Fruit fly (Drosophila melanogaster) whole organism, embryonic: ENCODE results near the gene retm.
A peak's percentile ranks its signal among the peaks of the same experiment; 100 is the strongest.

Source experiments
- BEAF-32 ChIP-seq: fragments of 200-800 bp; sonication (Bioruptor generic); optimal IDR thresholded peaks from 3 replicates; lab custom pipeline; 2017; ENCODE audit warnings: missing biosample characterization, missing genetic modification characterization, mild to moderate bottlenecking, moderate library complexity, missing genetic modification reagents
- CG10654 ChIP-seq: fragments of 200-800 bp; sonication (Bioruptor generic); optimal IDR thresholded peaks from 2 replicates; lab custom pipeline; 2016; ENCODE audit warnings: missing biosample characterization, missing genetic modification characterization
- CG10959 ChIP-seq: fragments of 200-800 bp; sonication (Bioruptor generic); IDR thresholded peaks from 2 replicates; pipeline ENCODE4 v1.3.6; 2022; ENCODE audit warnings: missing biosample characterization, missing genetic modification characterization
- CG11085 ChIP-seq: fragments of 200-800 bp; sonication (Bioruptor generic); IDR thresholded peaks from 2 replicates; pipeline ENCODE4 v1.3.6; 2022; ENCODE audit warnings: missing biosample characterization, missing genetic modification characterization
- CG11560 ChIP-seq: fragments of 200-800 bp; sonication (Bioruptor generic); IDR thresholded peaks from 3 replicates; pipeline ENCODE4 v1.3.6; 2022; ENCODE audit warnings: missing biosample characterization, missing genetic modification characterization
- CG12219 ChIP-seq: fragments of 200-800 bp; sonication (Bioruptor generic); optimal IDR thresholded peaks from 3 replicates; lab custom pipeline; 2018; ENCODE audit warnings: missing biosample characterization, mild to moderate bottlenecking, missing genetic modification characterization
- CG1233 ChIP-seq: fragments of 200-800 bp; sonication (Bioruptor generic); optimal IDR thresholded peaks from 4 replicates; lab custom pipeline; 2018; ENCODE audit warnings: missing biosample characterization, mild to moderate bottlenecking, missing genetic modification characterization
- CG12769 ChIP-seq: fragments of 200-800 bp; sonication (Bioruptor generic); optimal IDR thresholded peaks from 2 replicates; lab custom pipeline; 2019; ENCODE audit warnings: missing biosample characterization, mild to moderate bottlenecking, missing genetic modification characterization, moderate library complexity
- CG13287 ChIP-seq: fragments of 200-800 bp; sonication (Bioruptor generic); IDR thresholded peaks from 2 replicates; pipeline ENCODE4 v1.3.6; 2022; ENCODE audit warnings: missing biosample characterization, missing genetic modification characterization; ENCODE audit not compliant: partially characterized antibody
- CG13296 ChIP-seq: fragments of 200-800 bp; sonication (Bioruptor generic); optimal IDR thresholded peaks from 3 replicates; lab custom pipeline; 2018; ENCODE audit warnings: missing biosample characterization, mild to moderate bottlenecking, missing genetic modification characterization
- CG14667 ChIP-seq: fragments of 200-800 bp; sonication (Bioruptor generic); IDR thresholded peaks from 2 replicates; pipeline ENCODE4 v1.3.6; 2022; ENCODE audit warnings: missing biosample characterization, missing genetic modification characterization
- CG16813 ChIP-seq: fragments of 200-800 bp; sonication (Bioruptor generic); IDR thresholded peaks from 3 replicates; pipeline ENCODE4 v1.3.6; 2022; ENCODE audit warnings: missing biosample characterization, missing genetic modification characterization; ENCODE audit not compliant: partially characterized antibody
- CG17186 ChIP-seq: fragments of 200-800 bp; sonication (Bioruptor generic); optimal IDR thresholded peaks from 3 replicates; lab custom pipeline; 2017; ENCODE audit warnings: missing biosample characterization, missing genetic modification reagents, missing genetic modification characterization
- CG2129 ChIP-seq: fragments of 200-800 bp; sonication (Bioruptor generic); IDR thresholded peaks from 2 replicates; pipeline ENCODE4 v1.3.6; 2022; ENCODE audit warnings: missing biosample characterization, missing genetic modification characterization; ENCODE audit not compliant: partially characterized antibody
- CG30403 ChIP-seq: fragments of 200-800 bp; sonication (Bioruptor generic); optimal IDR thresholded peaks from 3 replicates; lab custom pipeline; 2016; ENCODE audit warnings: missing biosample characterization, missing genetic modification characterization
- CG31365 ChIP-seq: fragments of 200-800 bp; sonication (Bioruptor generic); optimal IDR thresholded peaks from 2 replicates; lab custom pipeline; 2018; ENCODE audit warnings: missing biosample characterization, mild to moderate bottlenecking, missing genetic modification characterization
- CG34376 ChIP-seq: fragments of 200-800 bp; sonication (Bioruptor generic); optimal IDR thresholded peaks from 2 replicates; lab custom pipeline; 2018; ENCODE audit warnings: missing biosample characterization, mild to moderate bottlenecking, missing genetic modification characterization
- CG4282 ChIP-seq: fragments of 200-800 bp; sonication (Bioruptor generic); optimal IDR thresholded peaks from 2 replicates; lab custom pipeline; 2016; ENCODE audit warnings: missing biosample characterization, missing genetic modification characterization
- CG8359 ChIP-seq: fragments of 200-800 bp; sonication (Bioruptor generic); optimal IDR thresholded peaks from 2 replicates; lab custom pipeline; 2017; ENCODE audit warnings: missing biosample characterization, mild to moderate bottlenecking, missing genetic modification characterization, borderline replicate concordance
- CG9932 ChIP-seq: fragments of 200-800 bp; sonication (Bioruptor generic); IDR thresholded peaks from 2 replicates; pipeline ENCODE4 v1.3.6; 2022; ENCODE audit warnings: missing biosample characterization, missing genetic modification characterization
- CkIIα-i1 ChIP-seq: fragments of 200-800 bp; sonication (Bioruptor generic); IDR thresholded peaks from 2 replicates; pipeline ENCODE4 v1.3.6; 2022; ENCODE audit warnings: missing biosample characterization, missing genetic modification characterization
- Ets97D ChIP-seq: fragments of 200-800 bp; sonication (Bioruptor generic); optimal IDR thresholded peaks from 3 replicates; lab custom pipeline; 2016; ENCODE audit warnings: missing biosample characterization, missing genetic modification characterization
- Gug ChIP-seq: fragments of 200-800 bp; sonication (Bioruptor generic); IDR thresholded peaks from 4 replicates; pipeline ENCODE4 v1.3.6; 2022; ENCODE audit warnings: missing biosample characterization, missing genetic modification characterization
- Hmr ChIP-seq: fragments of 200-800 bp; sonication (Bioruptor generic); optimal IDR thresholded peaks from 3 replicates; lab custom pipeline; 2017; ENCODE audit warnings: mild to moderate bottlenecking, missing biosample characterization, missing genetic modification reagents, missing genetic modification characterization
- MESR4 ChIP-seq: fragments of 200-800 bp; sonication (Bioruptor generic); optimal IDR thresholded peaks from 2 replicates; lab custom pipeline; 2018; ENCODE audit warnings: missing biosample characterization, mild to moderate bottlenecking, missing genetic modification characterization, moderate library complexity
- Myb ChIP-seq: fragments of 200-800 bp; sonication (Bioruptor generic); optimal IDR thresholded peaks from 2 replicates; lab custom pipeline; 2016; ENCODE audit warnings: missing biosample characterization, missing genetic modification characterization
- Nf-YB ChIP-seq: fragments of 200-800 bp; sonication (Bioruptor generic); optimal IDR thresholded peaks from 3 replicates; lab custom pipeline; 2019; ENCODE audit warnings: missing biosample characterization, mild to moderate bottlenecking, missing genetic modification characterization, moderate library complexity
- Opbp ChIP-seq: fragments of 200-800 bp; sonication (Bioruptor generic); IDR thresholded peaks from 3 replicates; pipeline ENCODE4 v1.3.6; 2022; ENCODE audit warnings: missing biosample characterization, missing genetic modification characterization; ENCODE audit not compliant: partially characterized antibody
- Poxn ChIP-seq: fragments of 200-800 bp; sonication (Bioruptor generic); IDR thresholded peaks from 2 replicates; pipeline ENCODE4 v1.3.6; 2022; ENCODE audit warnings: missing biosample characterization, missing genetic modification characterization
- ac ChIP-seq: fragments of 200-800 bp; sonication (Bioruptor generic); optimal IDR thresholded peaks from 3 replicates; lab custom pipeline; 2017; ENCODE audit warnings: missing biosample characterization, mild to moderate bottlenecking, missing genetic modification characterization
- ara ChIP-seq: fragments of 200-800 bp; sonication (Bioruptor generic); IDR thresholded peaks from 2 replicates; pipeline ENCODE4 v1.3.6; 2022; ENCODE audit warnings: missing biosample characterization, missing genetic modification characterization
- chn ChIP-seq: fragments of 200-800 bp; sonication (Bioruptor generic); optimal IDR thresholded peaks from 2 replicates; lab custom pipeline; 2016; ENCODE audit warnings: missing biosample characterization, missing genetic modification characterization
- cwo ChIP-seq: fragments of 200-800 bp; sonication (Bioruptor generic); optimal IDR thresholded peaks from 3 replicates; lab custom pipeline; 2017; ENCODE audit warnings: missing biosample characterization, missing genetic modification characterization, mild to moderate bottlenecking, moderate library complexity, missing genetic modification reagents
- danr ChIP-seq: fragments of 200-800 bp; sonication (Bioruptor generic); IDR thresholded peaks from 2 replicates; pipeline ENCODE4 v1.3.6; 2022; ENCODE audit warnings: missing biosample characterization, missing genetic modification characterization
- ewg ChIP-seq: fragments of 200-800 bp; sonication (Bioruptor generic); optimal IDR thresholded peaks from 3 replicates; lab custom pipeline; 2017; ENCODE audit warnings: mild to moderate bottlenecking, missing biosample characterization, missing genetic modification reagents, missing genetic modification characterization
- fu2 ChIP-seq: fragments of 200-800 bp; sonication (Bioruptor generic); optimal IDR thresholded peaks from 2 replicates; lab custom pipeline; 2016; ENCODE audit warnings: missing biosample characterization, missing genetic modification characterization
- gcm ChIP-seq: fragments of 200-800 bp; sonication (Bioruptor generic); optimal IDR thresholded peaks from 2 replicates; lab custom pipeline; 2019; ENCODE audit warnings: missing biosample characterization, mild to moderate bottlenecking, missing genetic modification characterization, moderate library complexity
- gsb-n ChIP-seq: fragments of 200-800 bp; sonication (Bioruptor generic); optimal IDR thresholded peaks from 3 replicates; lab custom pipeline; 2018; ENCODE audit warnings: missing biosample characterization, mild to moderate bottlenecking, missing genetic modification characterization
- hkb ChIP-seq, 2 experiments: fragments of 200-800 bp in 1 of 2; fragments of >200 bp in 1 of 2; sonication (Bioruptor generic) in 1 of 2; IDR thresholded peaks in 1 of 2; optimal IDR thresholded peaks in 1 of 2; 2 replicates each; pipeline versions ENCODE4 v1.3.6 to Lab custom; 2017 to 2022; ENCODE audit warnings: missing biosample characterization in 1 of 2, missing genetic modification characterization in 1 of 2
- jigr1 ChIP-seq: fragments of 200-800 bp; sonication (Bioruptor generic); IDR thresholded peaks from 3 replicates; pipeline ENCODE4 v1.3.6; 2022; ENCODE audit warnings: missing biosample characterization, missing genetic modification characterization
- lola ChIP-seq, 3 experiments: fragments of >200 bp in 2 of 3; fragments of 200-800 bp in 1 of 3; sonication (Bioruptor generic) in 1 of 3; optimal IDR thresholded peaks; 2 replicates each; lab custom pipeline; 2017 to 2019; ENCODE audit warnings: missing biosample characterization in 3 of 3, missing genetic modification characterization in 3 of 3, mild to moderate bottlenecking in 1 of 3, moderate library complexity in 1 of 3
- mam ChIP-seq: fragments of 200-800 bp; sonication (Bioruptor generic); optimal IDR thresholded peaks from 3 replicates; lab custom pipeline; 2016; ENCODE audit warnings: missing biosample characterization, missing genetic modification characterization
- phol ChIP-seq: fragments of 200-800 bp; sonication (Bioruptor generic); optimal IDR thresholded peaks from 3 replicates; lab custom pipeline; 2018; ENCODE audit warnings: missing biosample characterization, mild to moderate bottlenecking, missing genetic modification characterization, moderate library complexity
- pzg ChIP-seq: fragments of 200-800 bp; sonication (Bioruptor generic); optimal IDR thresholded peaks from 3 replicates; lab custom pipeline; 2018; ENCODE audit warnings: missing biosample characterization, mild to moderate bottlenecking, missing genetic modification characterization, moderate library complexity
- ranshi ChIP-seq: fragments of 200-800 bp; sonication (Bioruptor generic); IDR thresholded peaks from 2 replicates; pipeline ENCODE4 v1.3.6; 2022; ENCODE audit warnings: missing biosample characterization, missing genetic modification characterization
- sens ChIP-seq: fragments of 200-800 bp; sonication (Bioruptor generic); peaks from one replicate; lab custom pipeline; 2016; ENCODE audit warnings: missing biosample characterization, missing genetic modification characterization
- sr ChIP-seq: fragments of 200-800 bp; sonication (Bioruptor generic); IDR thresholded peaks from 3 replicates; pipeline ENCODE4 v1.3.6; 2022; ENCODE audit warnings: missing biosample characterization, missing genetic modification characterization
- tll ChIP-seq, 2 experiments: fragments of 200-800 bp in 1 of 2; fragments of >200 bp in 1 of 2; sonication (Bioruptor generic) in 1 of 2; optimal IDR thresholded peaks; 2 replicates each; lab custom pipeline; 2017 to 2019; ENCODE audit warnings: missing biosample characterization in 2 of 2, missing genetic modification characterization in 2 of 2, mild to moderate bottlenecking in 1 of 2, moderate library complexity in 1 of 2
- zfh1 ChIP-seq: fragments of 200-800 bp; sonication (Bioruptor generic); IDR thresholded peaks from 3 replicates; pipeline ENCODE4 v1.3.6; 2022; ENCODE audit warnings: missing biosample characterization, missing genetic modification characterization

Gene retm

DNA sequence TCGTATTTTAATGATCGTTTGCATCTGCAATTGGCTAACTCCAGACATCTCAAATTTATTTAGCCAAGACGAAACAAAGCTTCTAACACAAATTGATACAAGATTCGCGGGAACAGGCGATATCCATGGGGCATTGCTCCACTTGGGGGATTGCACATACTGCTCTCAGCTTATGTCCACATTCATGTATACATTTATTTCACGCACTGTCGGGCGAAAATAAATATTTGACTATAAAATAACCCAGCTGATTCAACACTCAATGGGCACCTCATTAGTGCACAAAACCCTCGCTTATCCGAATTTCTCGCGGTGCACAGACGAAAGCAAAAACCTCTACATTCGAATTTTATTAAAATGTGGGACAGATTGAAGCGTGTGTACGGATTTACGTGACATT, 5.8 kb upstream of the retm start (continued):
- no peak for TF ChIP-seq hkb (optimal IDR thresholded peaks at IDR 0.05; lab: Kevin White, UChicago)
- TF ChIP-seq hkb (GFP tag; IDR thresholded peaks at IDR 0.05; lab: Robert Waterston, UW): peak; percentile 35; the same call in 1 of the 2 replicates
- TF ChIP-seq Ets97D: no peak
- TF ChIP-seq CG10959 (GFP tag; lab: Robert Waterston, UW): no peak
- no peak for TF ChIP-seq phol (tag; lab: Kevin White, UChicago)
- no peak for TF ChIP-seq danr
- no peak for TF ChIP-seq CG16813 (GFP tag; lab: Robert Waterston, UW)
- no peak for TF ChIP-seq CG13287 (GFP tag; lab: Robert Waterston, UW)
- no peak for TF ChIP-seq ac (GFP tag; lab: Kevin White, UChicago)
- no peak for TF ChIP-seq Myb
- no peak for TF ChIP-seq ranshi (GFP tag; lab: Robert Waterston, UW)
- TF ChIP-seq chn: no peak
- TF ChIP-seq gcm: peak; percentile 37
- no peak for TF ChIP-seq CG12769 (tag; lab: Kevin White, UChicago)
- TF ChIP-seq zfh1 (GFP tag; lab: Robert Waterston, UW): peak; percentile 46; the same call in 1 of the 3 replicates
- TF ChIP-seq CG14667: no peak
- no peak for TF ChIP-seq jigr1 (GFP tag; lab: Robert Waterston, UW)
- TF ChIP-seq CkIIα-i1 (GFP tag; lab: Robert Waterston, UW): no peak
- no peak for TF ChIP-seq fu2
- TF ChIP-seq CG1233 (GFP tag; lab: Kevin White, UChicago): peak; percentile 7
- peak; percentile 8 for TF ChIP-seq CG10654
- TF ChIP-seq CG30403: no peak
- TF ChIP-seq CG31365: peak; percentile 10
- TF ChIP-seq MESR4 (GFP tag; lab: Kevin White, UChicago): no peak
- no peak for TF ChIP-seq CG2129 (GFP tag; lab: Robert Waterston, UW)
- TF ChIP-seq Nf-YB (GFP tag; lab: Kevin White, UChicago): peak; percentile 13
- 0 out of 2 replicates have a peak, but pooled peaks have one; percentile 4 for TF ChIP-seq ara (GFP tag; lab: Robert Waterston, UW)
- TF ChIP-seq pzg (GFP tag; lab: Kevin White, UChicago): no peak
- peak in 1 of 3 experiments; percentile 5 for TF ChIP-seq lola (GFP tag; optimal IDR thresholded peaks at IDR 0.05; lab: Kevin White, UChicago)
- TF ChIP-seq cwo (GFP tag; lab: Kevin White, UChicago): no peak
- TF ChIP-seq ewg (GFP tag; lab: Kevin White, UChicago): no peak
- no peak for TF ChIP-seq CG8359 (GFP tag; lab: Kevin White, UChicago)
- TF ChIP-seq CG11560 (tag; lab: Robert Waterston, UW): no peak
- no peak for TF ChIP-seq Opbp (GFP tag; lab: Robert Waterston, UW)
- TF ChIP-seq CG4282: no peak
- no peak for TF ChIP-seq CG9932 (GFP tag; lab: Robert Waterston, UW)
- TF ChIP-seq CG13296 (GFP tag; lab: Kevin White, UChicago): peak; percentile 19
- TF ChIP-seq gsb-n (tag; lab: Kevin White, UChicago): peak; percentile 32
- no peak for TF ChIP-seq Gug
- 0 out of 3 replicates have a peak, but pooled peaks have one; percentile 23 for TF ChIP-seq sr (GFP tag; lab: Robert Waterston, UW)
- no peak for TF ChIP-seq tll (GFP tag; optimal IDR thresholded peaks at IDR 0.05; lab: Kevin White, UChicago)
- no peak for TF ChIP-seq CG17186 (GFP tag; lab: Kevin White, UChicago)
- TF ChIP-seq mam: no peak
- no peak for TF ChIP-seq CG34376 (GFP tag; lab: Kevin White, UChicago)
- peak; percentile 3 for TF ChIP-seq Hmr (GFP tag; lab: Kevin White, UChicago)
- peak; percentile 55 for TF ChIP-seq sens
- no peak for TF ChIP-seq CG11085 (GFP tag; lab: Robert Waterston, UW)
- TF ChIP-seq CG12219: peak; percentile 56
- TF ChIP-seq Poxn (GFP tag; lab: Robert Waterston, UW): no peak
- no peak for TF ChIP-seq BEAF-32 (GFP tag; lab: Kevin White, UChicago)
